Fruit fly (Drosophila melanogaster) whole organism, embryonic: ENCODE data around the gene CG3104.

Experiments used
- Ada2b ChIP-seq: fragments of 200-800 bp; sonication (Bioruptor generic); IDR thresholded peaks from 2 replicates; pipeline ENCODE4 v1.3.6; 2022; ENCODE audit warnings: missing biosample characterization, missing genetic modification characterization
- Bteb2 ChIP-seq: fragments of 200-800 bp; sonication (Bioruptor generic); optimal IDR thresholded peaks from 2 replicates; lab custom pipeline; 2016; ENCODE audit warnings: missing biosample characterization, missing genetic modification characterization
- CG1024 ChIP-seq: fragments of 200-800 bp; sonication (Bioruptor generic); IDR thresholded peaks from 2 replicates; pipeline ENCODE4 v1.3.6; 2022; ENCODE audit warnings: missing biosample characterization, missing genetic modification characterization
- CG11085 ChIP-seq: fragments of 200-800 bp; sonication (Bioruptor generic); IDR thresholded peaks from 2 replicates; pipeline ENCODE4 v1.3.6; 2022; ENCODE audit warnings: missing biosample characterization, missing genetic modification characterization
- CG1233 ChIP-seq: fragments of 200-800 bp; sonication (Bioruptor generic); optimal IDR thresholded peaks from 4 replicates; lab custom pipeline; 2018; ENCODE audit warnings: missing biosample characterization, mild to moderate bottlenecking, missing genetic modification characterization
- CG14965 ChIP-seq: fragments of 200-800 bp; sonication (Bioruptor generic); optimal IDR thresholded peaks from 2 replicates; lab custom pipeline; 2016; ENCODE audit warnings: missing biosample characterization, missing genetic modification characterization, borderline replicate concordance
- CG15011 ChIP-seq: fragments of 200-800 bp; sonication (Bioruptor generic); optimal IDR thresholded peaks from 3 replicates; lab custom pipeline; 2018; ENCODE audit warnings: missing biosample characterization, mild to moderate bottlenecking, missing genetic modification characterization
- CG17385 ChIP-seq: fragments of 200-800 bp; sonication (Bioruptor generic); optimal IDR thresholded peaks from 3 replicates; lab custom pipeline; 2018; ENCODE audit warnings: missing biosample characterization, mild to moderate bottlenecking, missing genetic modification characterization
- CG17829 ChIP-seq: fragments of 200-800 bp; optimal IDR thresholded peaks from 2 replicates; lab custom pipeline; 2019; ENCODE audit warnings: missing biosample characterization, mild to moderate bottlenecking, missing genetic modification characterization, moderate library complexity
- CG18262 ChIP-seq: fragments of 200-800 bp; optimal IDR thresholded peaks from 3 replicates; lab custom pipeline; 2019; ENCODE audit warnings: missing biosample characterization, mild to moderate bottlenecking, missing genetic modification characterization, moderate library complexity
- CG2202 ChIP-seq: fragments of 200-800 bp; sonication (Bioruptor generic); optimal IDR thresholded peaks from 2 replicates; lab custom pipeline; 2018; ENCODE audit warnings: missing biosample characterization, mild to moderate bottlenecking, missing genetic modification characterization
- CG2889 ChIP-seq: fragments of 200-800 bp; sonication (Bioruptor generic); IDR thresholded peaks from 3 replicates; pipeline ENCODE4 v1.3.6; 2022; ENCODE audit warnings: missing biosample characterization, missing genetic modification characterization
- CG30431 ChIP-seq: fragments of 200-800 bp; sonication (Bioruptor generic); optimal IDR thresholded peaks from 2 replicates; lab custom pipeline; 2017; ENCODE audit warnings: missing biosample characterization, missing genetic modification characterization
- CG3281 ChIP-seq: fragments of 200-800 bp; sonication (Bioruptor generic); optimal IDR thresholded peaks from 3 replicates; lab custom pipeline; 2017; ENCODE audit warnings: missing biosample characterization, mild to moderate bottlenecking, missing genetic modification characterization
- CG4617 ChIP-seq: fragments of 200-800 bp; sonication (Bioruptor generic); optimal IDR thresholded peaks from 3 replicates; lab custom pipeline; 2016; ENCODE audit warnings: missing biosample characterization, missing genetic modification characterization, borderline replicate concordance
- CG6654 ChIP-seq: fragments of 200-800 bp; sonication (Bioruptor generic); optimal IDR thresholded peaks from 2 replicates; lab custom pipeline; 2017; ENCODE audit warnings: missing biosample characterization, mild to moderate bottlenecking, missing genetic modification characterization
- CG8388 ChIP-seq: fragments of 200-800 bp; sonication (Bioruptor generic); optimal IDR thresholded peaks from 2 replicates; lab custom pipeline; 2019; ENCODE audit warnings: missing biosample characterization, mild to moderate bottlenecking, missing genetic modification characterization, moderate library complexity
- CG8944 ChIP-seq: fragments of 200-800 bp; sonication (Bioruptor generic); optimal IDR thresholded peaks from 3 replicates; lab custom pipeline; 2016; ENCODE audit warnings: missing biosample characterization, missing genetic modification characterization
- CrebB ChIP-seq: fragments of 200-800 bp; sonication (Bioruptor generic); optimal IDR thresholded peaks from 3 replicates; lab custom pipeline; 2018; ENCODE audit warnings: missing biosample characterization, mild to moderate bottlenecking, missing genetic modification characterization
- Drgx ChIP-seq: fragments of 200-800 bp; sonication (Bioruptor generic); IDR thresholded peaks from 2 replicates; pipeline ENCODE4 v1.3.6; 2022; ENCODE audit warnings: missing biosample characterization, missing genetic modification characterization
- Elba2 ChIP-seq: fragments of 200-800 bp; sonication (Bioruptor generic); optimal IDR thresholded peaks from 3 replicates; lab custom pipeline; 2016; ENCODE audit warnings: missing biosample characterization, missing genetic modification characterization
- GATAe ChIP-seq: fragments of 200-800 bp; sonication (Bioruptor generic); conservative IDR thresholded peaks from 2 replicates; pipeline ENCODE4 v1.3.6; 2022; ENCODE audit warnings: missing biosample characterization, missing genetic modification characterization
- Gsc ChIP-seq: fragments of 200-800 bp; sonication (Bioruptor generic); IDR thresholded peaks from 2 replicates; pipeline ENCODE4 v1.3.6; 2022; ENCODE audit warnings: missing biosample characterization, missing genetic modification characterization
- H15 ChIP-seq: fragments of 200-800 bp; sonication (Bioruptor generic); IDR thresholded peaks from 3 replicates; pipeline ENCODE4 v1.3.6; 2022; ENCODE audit warnings: missing biosample characterization, missing genetic modification characterization
- HLH3B ChIP-seq: fragments of 200-800 bp; sonication (Bioruptor generic); IDR thresholded peaks from 2 replicates; pipeline ENCODE4 v1.3.6; 2022; ENCODE audit warnings: missing biosample characterization, missing genetic modification characterization
- Hsf ChIP-seq: fragments of 200-800 bp; sonication (Bioruptor generic); optimal IDR thresholded peaks from 3 replicates; lab custom pipeline; 2016; ENCODE audit warnings: missing biosample characterization, missing genetic modification characterization
- Max ChIP-seq: fragments of 200-800 bp; sonication (Bioruptor generic); optimal IDR thresholded peaks from 2 replicates; lab custom pipeline; 2016; ENCODE audit warnings: missing biosample characterization, mild to moderate bottlenecking, missing genetic modification characterization
- NC2α ChIP-seq: fragments of 200-800 bp; sonication (Bioruptor generic); optimal IDR thresholded peaks from 2 replicates; lab custom pipeline; 2016; ENCODE audit warnings: missing biosample characterization, missing genetic modification characterization
- Oaz ChIP-seq: fragments of 200-800 bp; sonication (Bioruptor generic); IDR thresholded peaks from 2 replicates; pipeline ENCODE4 v1.3.6; 2022; ENCODE audit warnings: missing biosample characterization, missing genetic modification characterization
- Side ChIP-seq: fragments of 200-800 bp; sonication (Bioruptor generic); optimal IDR thresholded peaks from 2 replicates; lab custom pipeline; 2016; ENCODE audit warnings: missing biosample characterization, missing genetic modification characterization
- Sin3A ChIP-seq: fragments of >200 bp; optimal IDR thresholded peaks from 2 replicates; lab custom pipeline; 2018
- Stat92E ChIP-seq, 3 experiments: fragments of >200 bp in 2 of 3; fragments of 200-800 bp in 1 of 3; sonication (Bioruptor generic) in 1 of 3; optimal IDR thresholded peaks; 2 replicates each; lab custom pipeline; 2017 to 2019; ENCODE audit warnings: missing biosample characterization in 3 of 3, missing genetic modification characterization in 3 of 3, mild to moderate bottlenecking in 1 of 3, moderate library complexity in 1 of 3
- ac ChIP-seq: fragments of 200-800 bp; sonication (Bioruptor generic); optimal IDR thresholded peaks from 3 replicates; lab custom pipeline; 2017; ENCODE audit warnings: missing biosample characterization, mild to moderate bottlenecking, missing genetic modification characterization
- cad ChIP-seq: fragments of >200 bp; optimal IDR thresholded peaks from 2 replicates; lab custom pipeline; 2017; ENCODE audit warnings: missing biosample characterization, missing genetic modification characterization
- chn ChIP-seq: fragments of 200-800 bp; sonication (Bioruptor generic); optimal IDR thresholded peaks from 2 replicates; lab custom pipeline; 2016; ENCODE audit warnings: missing biosample characterization, missing genetic modification characterization
- da ChIP-seq: fragments of 200-800 bp; sonication (Bioruptor generic); optimal IDR thresholded peaks from 2 replicates; lab custom pipeline; 2016; ENCODE audit warnings: missing biosample characterization, missing genetic modification characterization
- dan ChIP-seq: fragments of 200-800 bp; sonication (Bioruptor generic); IDR thresholded peaks from 2 replicates; pipeline ENCODE4 v1.3.6; 2022; ENCODE audit warnings: missing biosample characterization, missing genetic modification characterization
- gce ChIP-seq: fragments of 200-800 bp; sonication (Bioruptor generic); IDR thresholded peaks from 3 replicates; pipeline ENCODE4 v1.3.6; 2022; ENCODE audit warnings: missing biosample characterization, missing genetic modification characterization
- gcm2 ChIP-seq: fragments of 200-800 bp; sonication (Bioruptor generic); optimal IDR thresholded peaks from 2 replicates; lab custom pipeline; 2016; ENCODE audit warnings: missing biosample characterization, missing genetic modification characterization
- gro ChIP-seq: fragments of 200-800 bp; sonication (Bioruptor generic); optimal IDR thresholded peaks from 2 replicates; lab custom pipeline; 2016; ENCODE audit warnings: missing biosample characterization, missing genetic modification characterization
- hbn ChIP-seq: fragments of 200-800 bp; sonication (Bioruptor generic); IDR thresholded peaks from 2 replicates; pipeline ENCODE4 v1.3.6; 2022; ENCODE audit warnings: missing biosample characterization, missing genetic modification characterization; ENCODE audit not compliant: partially characterized antibody
- knrl ChIP-seq: fragments of 200-800 bp; sonication (Bioruptor generic); IDR thresholded peaks from 3 replicates; pipeline ENCODE4 v1.3.6; 2022; ENCODE audit warnings: missing biosample characterization, missing genetic modification characterization; ENCODE audit not compliant: partially characterized antibody
- lab ChIP-seq: fragments of 200-800 bp; sonication (Bioruptor generic); optimal IDR thresholded peaks from 3 replicates; lab custom pipeline; 2017; ENCODE audit warnings: missing biosample characterization, missing genetic modification characterization, mild to moderate bottlenecking, moderate library complexity, missing genetic modification reagents
- mld ChIP-seq: fragments of 200-800 bp; sonication (Bioruptor generic); IDR thresholded peaks from 3 replicates; pipeline ENCODE4 v1.3.6; 2022; ENCODE audit warnings: missing biosample characterization, missing genetic modification characterization; ENCODE audit not compliant: partially characterized antibody
- psq ChIP-seq: fragments of 200-800 bp; sonication (Bioruptor generic); optimal IDR thresholded peaks from 2 replicates; lab custom pipeline; 2017; ENCODE audit warnings: missing biosample characterization, missing genetic modification characterization
- ro ChIP-seq: fragments of 200-800 bp; sonication (Bioruptor generic); IDR thresholded peaks from 2 replicates; pipeline ENCODE4 v1.3.6; 2022; ENCODE audit warnings: missing biosample characterization, missing genetic modification characterization
- so ChIP-seq: fragments of 200-800 bp; sonication (Bioruptor generic); IDR thresholded peaks from 3 replicates; pipeline ENCODE4 v1.3.6; 2022; ENCODE audit warnings: missing biosample characterization, missing genetic modification characterization
- tll ChIP-seq, 2 experiments: fragments of 200-800 bp in 1 of 2; fragments of >200 bp in 1 of 2; sonication (Bioruptor generic) in 1 of 2; optimal IDR thresholded peaks; 2 replicates each; lab custom pipeline; 2017 to 2019; ENCODE audit warnings: missing biosample characterization in 2 of 2, missing genetic modification characterization in 2 of 2, mild to moderate bottlenecking in 1 of 2, moderate library complexity in 1 of 2
- trem ChIP-seq: fragments of 200-800 bp; optimal IDR thresholded peaks from 3 replicates; lab custom pipeline; 2019; ENCODE audit warnings: missing biosample characterization, mild to moderate bottlenecking, missing genetic modification characterization, moderate library complexity
- zf30C ChIP-seq: fragments of 200-800 bp; sonication (Bioruptor generic); optimal IDR thresholded peaks from 3 replicates; lab custom pipeline; 2018; ENCODE audit warnings: missing biosample characterization, mild to moderate bottlenecking, missing genetic modification characterization

The CG3104 gene

DNA sequence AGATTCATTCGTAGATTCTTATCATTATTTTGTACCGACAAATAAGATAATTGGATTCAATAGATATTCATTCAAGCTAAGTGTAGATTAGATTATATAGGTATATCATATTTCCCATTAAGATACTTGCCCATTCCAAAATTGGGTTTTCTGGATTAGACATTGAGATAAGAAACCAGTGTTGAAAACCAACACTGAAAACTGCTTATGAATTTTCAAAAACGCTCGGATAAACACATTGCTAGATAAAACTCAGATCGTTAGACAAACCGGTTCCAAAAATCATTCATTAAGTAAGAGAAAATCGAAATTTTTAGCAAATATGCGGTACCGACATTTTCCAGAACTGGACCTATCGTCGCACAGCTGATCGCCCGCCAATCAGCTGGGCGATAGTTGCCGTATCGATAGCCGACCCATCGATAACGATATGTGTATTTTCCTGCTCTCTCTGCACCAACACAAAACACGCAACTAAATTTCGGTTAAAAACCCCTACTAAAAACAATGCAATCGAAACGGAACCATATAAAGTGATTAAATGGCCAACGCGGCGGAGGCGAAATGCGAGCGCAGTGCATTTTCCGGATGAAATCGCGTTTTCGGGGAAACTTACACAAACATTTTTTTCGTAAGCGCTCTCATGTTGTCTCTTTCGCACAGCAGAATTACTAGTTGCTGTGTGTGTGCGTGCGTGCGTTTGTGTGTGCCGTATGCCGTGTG is 30.1 kb upstream of the CG3104 start, which contains the start of the genes NTPase and lilli (continued):
- TF ChIP-seq CG15011 (GFP tag; lab: Kevin White, UChicago) = no peak
- TF ChIP-seq GATAe (GFP tag; lab: Robert Waterston, UW) = no peak
- peak; percentile 80 for TF ChIP-seq Hsf (GFP tag; lab: Kevin White, UChicago)
- TF ChIP-seq CG17829 (tag; lab: Kevin White, UChicago) = peak; percentile 36
- TF ChIP-seq CG6654 (GFP tag; lab: Kevin White, UChicago) = no peak
- TF ChIP-seq knrl = peak; percentile 92
- 0 out of 2 replicates have a peak, but pooled peaks have one; percentile 44 for TF ChIP-seq HLH3B (GFP tag; lab: Robert Waterston, UW)
- TF ChIP-seq so (GFP tag; lab: Robert Waterston, UW) = 0 out of 3 replicates have a peak, but pooled peaks have one; percentile 40
- TF ChIP-seq Max (GFP tag; lab: Kevin White, UChicago) = peak; percentile 53
- TF ChIP-seq gro (GFP tag; lab: Kevin White, UChicago) = peak; percentile 18
- TF ChIP-seq CG1233 (GFP tag; lab: Kevin White, UChicago) = peak; percentile 42
- TF ChIP-seq CG8388 (GFP tag; lab: Kevin White, UChicago) = peak; percentile 35
- TF ChIP-seq Gsc = no peak
- 0 out of 3 replicates have a peak, but pooled peaks have one; percentile 29 for TF ChIP-seq CG2889 (GFP tag; lab: Robert Waterston, UW)
- peak; percentile 61 for TF ChIP-seq CG8944 (GFP tag; lab: Kevin White, UChicago)
- peak; percentile 18 for TF ChIP-seq Elba2 (GFP tag; lab: Kevin White, UChicago)
- no peak for TF ChIP-seq ac (GFP tag; lab: Kevin White, UChicago)
- peak; percentile 7 for TF ChIP-seq gcm2 (GFP tag; lab: Kevin White, UChicago)
- TF ChIP-seq lab (GFP tag; lab: Kevin White, UChicago) = peak; percentile 54
- peak; percentile 85 for TF ChIP-seq mld (GFP tag; lab: Robert Waterston, UW)
- no peak for TF ChIP-seq zf30C (GFP tag; lab: Kevin White, UChicago)
- no peak for TF ChIP-seq NC2α
- no peak for TF ChIP-seq CG2202
- 0 out of 2 replicates have a peak, but pooled peaks have one; percentile 18 for TF ChIP-seq Ada2b
- TF ChIP-seq dan = no peak
- peak; percentile 74 for TF ChIP-seq chn
- TF ChIP-seq Sin3A (lab: Kevin White, UChicago) = peak; percentile 92
- peak; percentile 57 for TF ChIP-seq Bteb2 (GFP tag; lab: Kevin White, UChicago)
- no peak for TF ChIP-seq CrebB (tag; lab: Kevin White, UChicago)
- TF ChIP-seq CG14965 (GFP tag; lab: Kevin White, UChicago) = no peak
- no peak for TF ChIP-seq CG3281 (GFP tag; lab: Kevin White, UChicago)
- TF ChIP-seq CG30431 = peak; percentile 30
- TF ChIP-seq CG4617 (GFP tag; lab: Kevin White, UChicago) = peak; percentile 92
- 0 out of 3 replicates have a peak, but pooled peaks have one; percentile 36 for TF ChIP-seq gce (GFP tag; lab: Robert Waterston, UW)
- TF ChIP-seq Side (GFP tag; lab: Kevin White, UChicago) = peak; percentile 80
- TF ChIP-seq H15 (GFP tag; lab: Robert Waterston, UW) = no peak
- TF ChIP-seq CG18262 = peak; percentile 47
- no peak for TF ChIP-seq ro
- no peak for TF ChIP-seq da (GFP tag; lab: Kevin White, UChicago)
- peak; percentile 82 for TF ChIP-seq hbn (GFP tag; lab: Robert Waterston, UW)
- TF ChIP-seq Stat92E (GFP tag; optimal IDR thresholded peaks at IDR 0.05; lab: Kevin White, UChicago) = no peak
- TF ChIP-seq Drgx (GFP tag; lab: Robert Waterston, UW) = no peak
- no peak for TF ChIP-seq CG1024
- TF ChIP-seq CG17385 = no peak
- no peak for TF ChIP-seq psq (GFP tag; lab: Kevin White, UChicago)
- peak; percentile 44 for TF ChIP-seq CG11085 (GFP tag; lab: Robert Waterston, UW)
- TF ChIP-seq trem = peak; percentile 43
- no peak for TF ChIP-seq cad (GFP tag; lab: Kevin White, UChicago)
- TF ChIP-seq Oaz (GFP tag; lab: Robert Waterston, UW) = 0 out of 2 replicates have a peak, but pooled peaks have one; percentile 28
- TF ChIP-seq tll (GFP tag; optimal IDR thresholded peaks at IDR 0.05; lab: Kevin White, UChicago) = peak; percentile 20 to 65
